Worm (Caenorhabditis elegans): ENCODE measurements around the gene fbxa-218.

- TF ChIP-seq lin-39 (tag; optimal IDR thresholded peaks at IDR 0.05) (no peak), zag-1 (tag; optimal IDR thresholded peaks at IDR 0.05) (no peak), nhr-6 (tag; optimal IDR thresholded peaks at IDR 0.05) (no peak), ztf-11 (tag; optimal IDR thresholded peaks at IDR 0.05) (no peak), snpc-4 (tag; optimal IDR thresholded peaks at IDR 0.05) (no peak), nhr-77 (tag; optimal IDR thresholded peaks at IDR 0.05) (no peak), lin-11 (tag; optimal IDR thresholded peaks at IDR 0.05) (no peak), aly-2 (tag; optimal IDR thresholded peaks at IDR 0.05) (no peak), unc-39 (tag; optimal IDR thresholded peaks at IDR 0.05) (no peak), lin-13 (GFP tag; optimal IDR thresholded peaks at IDR 0.05) (no peak), unc-62 (GFP tag; optimal IDR thresholded peaks at IDR 0.05) (no peak), ceh-16 (tag; optimal IDR thresholded peaks at IDR 0.05) (no peak)
Measured at ce11 chrIII:12430209-12430608, 6.1 kb upstream of the fbxa-218 start, which contains the start of gene Y49E10.16.

All from whole organism, L2 larva.